Fruit fly (Drosophila melanogaster) whole organism, embryonic: ENCODE data around the gene Dic2.

Experiments used
- ATbp ChIP-seq: fragments of 200-800 bp; sonication (Bioruptor generic); optimal IDR thresholded peaks from 2 replicates; lab custom pipeline; 2017; ENCODE audit warnings: missing biosample characterization, mild to moderate bottlenecking, missing genetic modification characterization, missing genetic modification reagents
- Asciz ChIP-seq: fragments of 200-800 bp; sonication (Bioruptor generic); optimal IDR thresholded peaks from 2 replicates; lab custom pipeline; 2017; ENCODE audit warnings: missing biosample characterization, mild to moderate bottlenecking, missing genetic modification characterization, missing genetic modification reagents
- CG12769 ChIP-seq: fragments of 200-800 bp; sonication (Bioruptor generic); optimal IDR thresholded peaks from 2 replicates; lab custom pipeline; 2019; ENCODE audit warnings: missing biosample characterization, mild to moderate bottlenecking, missing genetic modification characterization, moderate library complexity
- CG13894 ChIP-seq: fragments of 200-800 bp; sonication (Bioruptor generic); optimal IDR thresholded peaks from 3 replicates; lab custom pipeline; 2018; ENCODE audit warnings: missing biosample characterization, mild to moderate bottlenecking, missing genetic modification characterization, moderate library complexity
- CG15479 ChIP-seq: fragments of 200-800 bp; sonication (Bioruptor generic); optimal IDR thresholded peaks from 3 replicates; lab custom pipeline; 2019; ENCODE audit warnings: missing biosample characterization, mild to moderate bottlenecking, missing genetic modification characterization, moderate library complexity
- CG2678 ChIP-seq: fragments of 200-800 bp; sonication (Bioruptor generic); optimal IDR thresholded peaks from 3 replicates; lab custom pipeline; 2019; ENCODE audit warnings: missing biosample characterization, mild to moderate bottlenecking, missing genetic modification characterization, moderate library complexity
- CG3065 ChIP-seq: fragments of 200-800 bp; sonication (Bioruptor generic); optimal IDR thresholded peaks from 2 replicates; lab custom pipeline; 2016; ENCODE audit warnings: missing biosample characterization, missing genetic modification characterization
- CG32532 ChIP-seq: fragments of 200-800 bp; sonication (Bioruptor generic); IDR thresholded peaks from 2 replicates; pipeline ENCODE4 v1.3.6; 2022; ENCODE audit warnings: missing biosample characterization, missing genetic modification characterization
- CG4854 ChIP-seq: fragments of 200-800 bp; sonication (Bioruptor generic); optimal IDR thresholded peaks from 2 replicates; lab custom pipeline; 2016; ENCODE audit warnings: missing biosample characterization, missing genetic modification characterization, inconsistent platforms
- CG6175 ChIP-seq: fragments of 200-800 bp; sonication (Bioruptor generic); IDR thresholded peaks from 3 replicates; pipeline ENCODE4 v1.3.6; 2022; ENCODE audit warnings: missing biosample characterization, missing genetic modification characterization
- CG6813 ChIP-seq: fragments of 200-800 bp; sonication (Bioruptor generic); optimal IDR thresholded peaks from 2 replicates; lab custom pipeline; 2017; ENCODE audit warnings: missing biosample characterization, missing genetic modification characterization, mild to moderate bottlenecking, moderate library complexity, missing genetic modification reagents
- CoRest ChIP-seq: fragments of 200-800 bp; sonication (Bioruptor generic); optimal IDR thresholded peaks from 3 replicates; lab custom pipeline; 2018; ENCODE audit warnings: missing biosample characterization, mild to moderate bottlenecking, missing genetic modification characterization, moderate library complexity
- Ets65A ChIP-seq: fragments of 200-800 bp; sonication (Bioruptor generic); peaks from one replicate; lab custom pipeline; 2016; ENCODE audit warnings: missing biosample characterization, missing genetic modification characterization
- Fer2 ChIP-seq: fragments of 200-800 bp; sonication (Bioruptor generic); optimal IDR thresholded peaks from 2 replicates; lab custom pipeline; 2018; ENCODE audit warnings: missing biosample characterization, mild to moderate bottlenecking, missing genetic modification characterization, moderate library complexity
- HLH54F ChIP-seq: fragments of 200-800 bp; sonication (Bioruptor generic); optimal IDR thresholded peaks from 3 replicates; lab custom pipeline; 2016; ENCODE audit warnings: missing biosample characterization, missing genetic modification characterization
- Hr39 ChIP-seq: fragments of >200 bp; optimal IDR thresholded peaks from 2 replicates; lab custom pipeline; 2017
- Hr78 ChIP-seq, 2 experiments: fragments of 200-800 bp in 1 of 2; fragments of >200 bp in 1 of 2; sonication (Bioruptor generic) in 1 of 2; optimal IDR thresholded peaks; 2 replicates each; lab custom pipeline; 2017 to 2019; ENCODE audit warnings: missing biosample characterization in 2 of 2, missing genetic modification characterization in 2 of 2, mild to moderate bottlenecking in 1 of 2, moderate library complexity in 1 of 2
- MTF-1 ChIP-seq: fragments of 200-800 bp; sonication (Bioruptor generic); optimal IDR thresholded peaks from 2 replicates; lab custom pipeline; 2018; ENCODE audit warnings: missing biosample characterization, mild to moderate bottlenecking, missing genetic modification characterization, borderline replicate concordance
- Max ChIP-seq: fragments of 200-800 bp; sonication (Bioruptor generic); optimal IDR thresholded peaks from 2 replicates; lab custom pipeline; 2016; ENCODE audit warnings: missing biosample characterization, mild to moderate bottlenecking, missing genetic modification characterization
- Med ChIP-seq: fragments of 200-800 bp; sonication (Bioruptor generic); peaks from one replicate; lab custom pipeline; 2016; ENCODE audit warnings: missing biosample characterization, missing genetic modification characterization, mild to moderate bottlenecking, inconsistent platforms, moderate library complexity
- Neu2 ChIP-seq: fragments of 200-800 bp; sonication (Bioruptor generic); optimal IDR thresholded peaks from 3 replicates; lab custom pipeline; 2016; ENCODE audit warnings: missing biosample characterization, missing genetic modification characterization, borderline replicate concordance
- Rfx ChIP-seq: fragments of 200-800 bp; sonication (Bioruptor generic); IDR thresholded peaks from 2 replicates; pipeline ENCODE4 v1.3.6; 2022; ENCODE audit warnings: missing biosample characterization, missing genetic modification characterization
- Spps ChIP-seq: fragments of 200-800 bp; sonication (Bioruptor generic); optimal IDR thresholded peaks from 2 replicates; lab custom pipeline; 2018; ENCODE audit warnings: missing biosample characterization, mild to moderate bottlenecking, missing genetic modification characterization
- Tbp ChIP-seq: fragments of >200 bp; optimal IDR thresholded peaks from 2 replicates; lab custom pipeline; 2018; ENCODE audit warnings: missing biosample characterization, missing genetic modification characterization
- abd-A ChIP-seq: fragments of 200-800 bp; sonication (Bioruptor generic); optimal IDR thresholded peaks from 3 replicates; lab custom pipeline; 2019; ENCODE audit warnings: missing biosample characterization, mild to moderate bottlenecking, missing genetic modification characterization, moderate library complexity
- cwo ChIP-seq: fragments of 200-800 bp; sonication (Bioruptor generic); optimal IDR thresholded peaks from 3 replicates; lab custom pipeline; 2017; ENCODE audit warnings: missing biosample characterization, missing genetic modification characterization, mild to moderate bottlenecking, moderate library complexity, missing genetic modification reagents
- lmd ChIP-seq: fragments of 200-800 bp; sonication (Bioruptor generic); IDR thresholded peaks from 2 replicates; pipeline ENCODE4 v1.3.6; 2022; ENCODE audit warnings: missing biosample characterization, missing genetic modification characterization
- mirr ChIP-seq: fragments of 200-800 bp; sonication (Bioruptor generic); optimal IDR thresholded peaks from 3 replicates; lab custom pipeline; 2018; ENCODE audit warnings: missing biosample characterization, mild to moderate bottlenecking, missing genetic modification characterization
- mld ChIP-seq: fragments of 200-800 bp; sonication (Bioruptor generic); IDR thresholded peaks from 3 replicates; pipeline ENCODE4 v1.3.6; 2022; ENCODE audit warnings: missing biosample characterization, missing genetic modification characterization; ENCODE audit not compliant: partially characterized antibody
- ranshi ChIP-seq: fragments of 200-800 bp; sonication (Bioruptor generic); IDR thresholded peaks from 2 replicates; pipeline ENCODE4 v1.3.6; 2022; ENCODE audit warnings: missing biosample characterization, missing genetic modification characterization
- schlank ChIP-seq: fragments of 200-800 bp; sonication (Bioruptor generic); optimal IDR thresholded peaks from 2 replicates; lab custom pipeline; 2018; ENCODE audit warnings: missing biosample characterization, mild to moderate bottlenecking, missing genetic modification characterization
- sens ChIP-seq: fragments of 200-800 bp; sonication (Bioruptor generic); peaks from one replicate; lab custom pipeline; 2016; ENCODE audit warnings: missing biosample characterization, missing genetic modification characterization
- sr ChIP-seq: fragments of 200-800 bp; sonication (Bioruptor generic); IDR thresholded peaks from 3 replicates; pipeline ENCODE4 v1.3.6; 2022; ENCODE audit warnings: missing biosample characterization, missing genetic modification characterization
- sug ChIP-seq: fragments of 200-800 bp; optimal IDR thresholded peaks from 2 replicates; lab custom pipeline; 2019; ENCODE audit warnings: missing biosample characterization, mild to moderate bottlenecking, missing genetic modification characterization, moderate library complexity
- vvl ChIP-seq: fragments of 200-800 bp; sonication (Bioruptor generic); IDR thresholded peaks from 2 replicates; pipeline ENCODE4 v1.3.6; 2022; ENCODE audit warnings: missing biosample characterization, missing genetic modification characterization

Dic2 gene

dm6 chr3R:20546662-20547620, 45.7 kb upstream of the Dic2 start (continued):
- TF ChIP-seq CG4854 (GFP tag; lab: Kevin White, UChicago), result no peak
- peak; percentile 4 for TF ChIP-seq CG2678 (tag; lab: Kevin White, UChicago)
- no peak for TF ChIP-seq Hr39 (lab: Kevin White, UChicago)
- no peak for TF ChIP-seq CoRest (tag; lab: Kevin White, UChicago)
- no peak for TF ChIP-seq Spps (tag; lab: Kevin White, UChicago)
- TF ChIP-seq sens (GFP tag; lab: Kevin White, UChicago), result peak; percentile 44
- peak; percentile 78; the same call in 2 of the 3 replicates for TF ChIP-seq sr (GFP tag; lab: Robert Waterston, UW)
- peak; percentile 76 for TF ChIP-seq CG15479
- TF ChIP-seq mld (GFP tag; lab: Robert Waterston, UW), result no peak
- TF ChIP-seq abd-A (tag; lab: Kevin White, UChicago), result no peak
- TF ChIP-seq CG3065, result no peak
- no peak for TF ChIP-seq Max (GFP tag; lab: Kevin White, UChicago)
- peak; percentile 4 for TF ChIP-seq ATbp (GFP tag; lab: Kevin White, UChicago)
- no peak for TF ChIP-seq Neu2 (GFP tag; lab: Kevin White, UChicago)
- TF ChIP-seq CG6813 (GFP tag; lab: Kevin White, UChicago), result no peak
- TF ChIP-seq Hr78 (GFP tag; optimal IDR thresholded peaks at IDR 0.05; lab: Kevin White, UChicago), result no peak
- no peak for TF ChIP-seq Fer2 (tag; lab: Kevin White, UChicago)
- no peak for TF ChIP-seq Asciz

- TF ChIP-seq cwo (GFP tag; lab: Kevin White, UChicago) (peak; percentile 14), Ets65A (peak; percentile 23), ranshi (GFP tag; lab: Robert Waterston, UW) (0 out of 2 replicates have a peak, but pooled peaks have one; percentile 11), sens (GFP tag; lab: Kevin White, UChicago) (peak; percentile 34), Tbp (GFP tag; lab: Kevin White, UChicago) (no peak), MTF-1 (GFP tag; lab: Kevin White, UChicago) (no peak), CG6175 (GFP tag; lab: Robert Waterston, UW) (peak; percentile 40; the same call in 1 of the 3 replicates), mirr (GFP tag; lab: Kevin White, UChicago) (no peak), CG12769 (tag; lab: Kevin White, UChicago) (peak; percentile 18), vvl (GFP tag; lab: Robert Waterston, UW) (0 out of 2 replicates have a peak, but pooled peaks have one; percentile 51), schlank (tag; lab: Kevin White, UChicago) (peak; percentile 20), Med (GFP tag; lab: Kevin White, UChicago) (peak; percentile 62), CG13894 (tag; lab: Kevin White, UChicago) (peak; percentile 51), lmd (GFP tag; lab: Robert Waterston, UW) (0 out of 2 replicates have a peak, but pooled peaks have one; percentile 4), HLH54F (GFP tag; lab: Kevin White, UChicago) (no peak), CG32532 (GFP tag; lab: Robert Waterston, UW) (peak; percentile 22; the same call in 1 of the 2 replicates), sug (tag; lab: Kevin White, UChicago) (peak; percentile 22), Rfx (GFP tag; lab: Robert Waterston, UW) (0 out of 2 replicates have a peak, but pooled peaks have one; percentile 19)
- TF ChIP-seq, all 482 proteins: peak for 14
These were observed 44.5 kb upstream of the Dic2 start for dm6 chr3R:20545678-20546077.
